Comparison of ENCODE assay signal across 1 fruit fly cellular context in genomic region chr2L:18982826-18983758, dm6.
TF ChIP-seq lines count a peak whose summit lies in the region.

No protein-coding gene starts in this region.

TF ChIP-seq in whole organism, embryonic, 481 proteins besides CTCF, POLR2A, EP300 and RAD21 (continued from another document):
- TF ChIP-seq Optix (GFP tag; IDR thresholded peaks at IDR 0.05; lab: Robert Waterston, UW) (0 out of 3 replicates have a peak, but pooled peaks have one; percentile 19), CG16863 (GFP tag; optimal IDR thresholded peaks at IDR 0.05; lab: Kevin White, UChicago) (no peak), C15 (GFP tag; IDR thresholded peaks at IDR 0.05; lab: Robert Waterston, UW) (no peak), CG7839 (tag; optimal IDR thresholded peaks at IDR 0.05; lab: Kevin White, UChicago) (peak; percentile 20), tio (GFP tag; optimal IDR thresholded peaks at IDR 0.05; lab: Kevin White, UChicago) (no peak), Atf-2 (GFP tag; optimal IDR thresholded peaks at IDR 0.05; lab: Kevin White, UChicago) (no peak), CG6689 (GFP tag; IDR thresholded peaks at IDR 0.05; lab: Robert Waterston, UW) (no peak), CG31365 (tag; optimal IDR thresholded peaks at IDR 0.05; lab: Kevin White, UChicago) (no peak), Mes4 (GFP tag; optimal IDR thresholded peaks at IDR 0.05; lab: Kevin White, UChicago) (no peak), CG10267 (tag; optimal IDR thresholded peaks at IDR 0.05; lab: Kevin White, UChicago) (no peak), ssp (GFP tag; IDR thresholded peaks at IDR 0.05; lab: Robert Waterston, UW) (no peak), pho (GFP tag; optimal IDR thresholded peaks at IDR 0.05; lab: Kevin White, UChicago) (no peak), salm (tag; optimal IDR thresholded peaks at IDR 0.05; lab: Kevin White, UChicago) (no peak), CG12391 (tag; optimal IDR thresholded peaks at IDR 0.05; lab: Kevin White, UChicago) (no peak), gt (GFP tag; IDR thresholded peaks at IDR 0.05; lab: Robert Waterston, UW) (no peak), Gug (GFP tag; IDR thresholded peaks at IDR 0.05; lab: Robert Waterston, UW) (no peak), CkIIα-i1 (GFP tag; IDR thresholded peaks at IDR 0.05; lab: Robert Waterston, UW) (no peak), HLH4C (GFP tag; IDR thresholded peaks at IDR 0.05; lab: Robert Waterston, UW; ENCODE audit: partially characterized antibody) (no peak), Mad (GFP tag; optimal IDR thresholded peaks at IDR 0.05; lab: Kevin White, UChicago) (no peak), Ssrp (tag; optimal IDR thresholded peaks at IDR 0.05; lab: Kevin White, UChicago) (no peak), Six4 (GFP tag; optimal IDR thresholded peaks at IDR 0.05; lab: Kevin White, UChicago) (no peak), Dfd (GFP tag; optimal IDR thresholded peaks at IDR 0.05; lab: Kevin White, UChicago) (no peak), insv (GFP tag; optimal IDR thresholded peaks at IDR 0.05; lab: Kevin White, UChicago) (no peak), chn (GFP tag; optimal IDR thresholded peaks at IDR 0.05; lab: Kevin White, UChicago) (no peak), CG13775 (GFP tag; optimal IDR thresholded peaks at IDR 0.05; lab: Kevin White, UChicago) (no peak), Poxn (GFP tag; IDR thresholded peaks at IDR 0.05; lab: Robert Waterston, UW) (no peak), CG9797 (GFP tag; optimal IDR thresholded peaks at IDR 0.05; lab: Kevin White, UChicago) (no peak), CG7271 (tag; optimal IDR thresholded peaks at IDR 0.05; lab: Kevin White, UChicago) (no peak), org-1 (GFP tag; optimal IDR thresholded peaks at IDR 0.05; lab: Kevin White, UChicago) (no peak), CG7786 (GFP tag; optimal IDR thresholded peaks at IDR 0.05; lab: Kevin White, UChicago) (no peak), CG7372 (GFP tag; IDR thresholded peaks at IDR 0.05; lab: Robert Waterston, UW) (no peak), row (GFP tag; IDR thresholded peaks at IDR 0.05; lab: Robert Waterston, UW) (peak; percentile 49), CG11398 (GFP tag; optimal IDR thresholded peaks at IDR 0.05; lab: Kevin White, UChicago) (no peak), bbx (GFP tag; IDR thresholded peaks at IDR 0.05; lab: Robert Waterston, UW; ENCODE audit: partially characterized antibody) (no peak), Ets65A (GFP tag; lab: Kevin White, UChicago) (no peak), CG33213 (GFP tag; optimal IDR thresholded peaks at IDR 0.05; lab: Kevin White, UChicago) (no peak), Med (GFP tag; lab: Kevin White, UChicago) (peak; percentile 55), peb (GFP tag; IDR thresholded peaks at IDR 0.05; lab: Robert Waterston, UW) (no peak), schlank (tag; optimal IDR thresholded peaks at IDR 0.05; lab: Kevin White, UChicago) (no peak), sens (GFP tag; lab: Kevin White, UChicago) (peak; percentile 66), CG12104 (GFP tag; optimal IDR thresholded peaks at IDR 0.05; lab: Kevin White, UChicago) (no peak), eve (GFP tag; optimal IDR thresholded peaks at IDR 0.05; lab: Kevin White, UChicago) (peak in 1 of 2 experiments; percentile 43), hth (optimal IDR thresholded peaks at IDR 0.05; lab: Kevin White, UChicago) (no peak), CG2712 (tag; optimal IDR thresholded peaks at IDR 0.05; lab: Kevin White, UChicago) (no peak), usp (GFP tag; optimal IDR thresholded peaks at IDR 0.05; lab: Kevin White, UChicago) (no peak), fru (optimal IDR thresholded peaks at IDR 0.05; lab: Kevin White, UChicago) (no peak), bigmax (GFP tag; optimal IDR thresholded peaks at IDR 0.05; lab: Kevin White, UChicago) (no peak), ftz-f1 (GFP tag; optimal IDR thresholded peaks at IDR 0.05; lab: Kevin White, UChicago) (no peak), crp (GFP tag; optimal IDR thresholded peaks at IDR 0.05; lab: Kevin White, UChicago) (no peak), gsb (GFP tag; IDR thresholded peaks at IDR 0.05; lab: Robert Waterston, UW) (no peak), dmrt99B (tag; optimal IDR thresholded peaks at IDR 0.05; lab: Kevin White, UChicago) (peak; percentile 46), Hey (tag; optimal IDR thresholded peaks at IDR 0.05; lab: Kevin White, UChicago) (no peak), CG10654 (GFP tag; optimal IDR thresholded peaks at IDR 0.05; lab: Kevin White, UChicago) (no peak), gfzf (GFP tag; optimal IDR thresholded peaks at IDR 0.05; lab: Kevin White, UChicago) (no peak), NC2α (GFP tag; optimal IDR thresholded peaks at IDR 0.05; lab: Kevin White, UChicago) (no peak), kni (GFP tag; optimal IDR thresholded peaks at IDR 0.05; lab: Kevin White, UChicago) (no peak), pb (GFP tag; optimal IDR thresholded peaks at IDR 0.05; lab: Kevin White, UChicago) (no peak), mirr (GFP tag; optimal IDR thresholded peaks at IDR 0.05; lab: Kevin White, UChicago) (no peak), CG15073 (GFP tag; optimal IDR thresholded peaks at IDR 0.05; lab: Kevin White, UChicago) (no peak), gem (tag; optimal IDR thresholded peaks at IDR 0.05; lab: Kevin White, UChicago) (peak; percentile 41), Kr (GFP tag; optimal IDR thresholded peaks at IDR 0.05; lab: Kevin White, UChicago) (peak; percentile 5), CG30403 (GFP tag; optimal IDR thresholded peaks at IDR 0.05; lab: Kevin White, UChicago) (peak; percentile 4), tll (GFP tag; optimal IDR thresholded peaks at IDR 0.05; lab: Kevin White, UChicago) (no peak), CG9215 (GFP tag; IDR thresholded peaks at IDR 0.05; lab: Robert Waterston, UW) (0 out of 2 replicates have a peak, but pooled peaks have one; percentile 12), br (optimal IDR thresholded peaks at IDR 0.05; lab: Kevin White, UChicago) (no peak), MESR4 (GFP tag; optimal IDR thresholded peaks at IDR 0.05; lab: Kevin White, UChicago) (no peak), amos (GFP tag; IDR thresholded peaks at IDR 0.05; lab: Robert Waterston, UW; ENCODE audit: partially characterized antibody) (no peak), CG32767 (GFP tag; IDR thresholded peaks at IDR 0.05; lab: Robert Waterston, UW) (no peak), slp2 (GFP tag; optimal IDR thresholded peaks at IDR 0.05; lab: Kevin White, UChicago) (no peak), CG30431 (GFP tag; optimal IDR thresholded peaks at IDR 0.05; lab: Kevin White, UChicago) (no peak), CG9727 (GFP tag; optimal IDR thresholded peaks at IDR 0.05; lab: Kevin White, UChicago) (no peak), CG6854 (GFP tag; optimal IDR thresholded peaks at IDR 0.05; lab: Kevin White, UChicago) (no peak), seq (GFP tag; IDR thresholded peaks at IDR 0.05; lab: Robert Waterston, UW) (no peak), Sox102F (GFP tag; optimal IDR thresholded peaks at IDR 0.05; lab: Kevin White, UChicago) (peak; percentile 3), D (optimal IDR thresholded peaks at IDR 0.05; lab: Kevin White, UChicago) (no peak), D (GFP tag; optimal IDR thresholded peaks at IDR 0.05; lab: Kevin White, UChicago) (no peak), CG8290 (GFP tag; optimal IDR thresholded peaks at IDR 0.05; lab: Kevin White, UChicago) (no peak), CG8290 (tag; optimal IDR thresholded peaks at IDR 0.05; lab: Kevin White, UChicago) (no peak), CrebB (tag; optimal IDR thresholded peaks at IDR 0.05; lab: Kevin White, UChicago) (no peak), CG42726 (GFP tag; IDR thresholded peaks at IDR 0.05; lab: Robert Waterston, UW; ENCODE audit: partially characterized antibody) (no peak), GATAe (GFP tag; conservative IDR thresholded peaks at IDR 0.05; lab: Robert Waterston, UW) (no peak), stwl (tag; optimal IDR thresholded peaks at IDR 0.05; lab: Kevin White, UChicago) (no peak), CG4404 (GFP tag; IDR thresholded peaks at IDR 0.05; lab: Robert Waterston, UW) (no peak), CG2678 (tag; optimal IDR thresholded peaks at IDR 0.05; lab: Kevin White, UChicago) (peak; percentile 44), hbn (GFP tag; IDR thresholded peaks at IDR 0.05; lab: Robert Waterston, UW; ENCODE audit: partially characterized antibody) (no peak), Hr51 (GFP tag; optimal IDR thresholded peaks at IDR 0.05; lab: Kevin White, UChicago) (peak in 1 of 2 experiments; percentile 15), phol (tag; optimal IDR thresholded peaks at IDR 0.05; lab: Kevin White, UChicago) (peak; percentile 17), fd96Cb (tag; optimal IDR thresholded peaks at IDR 0.05; lab: Kevin White, UChicago) (no peak), emc (GFP tag; optimal IDR thresholded peaks at IDR 0.05; lab: Kevin White, UChicago) (no peak), CG13424 (tag; optimal IDR thresholded peaks at IDR 0.05; lab: Kevin White, UChicago) (peak; percentile 17), sob (GFP tag; IDR thresholded peaks at IDR 0.05; lab: Robert Waterston, UW) (no peak), lab (GFP tag; optimal IDR thresholded peaks at IDR 0.05; lab: Kevin White, UChicago) (no peak), D19A (tag; optimal IDR thresholded peaks at IDR 0.05; lab: Kevin White, UChicago) (no peak), CG31388 (GFP tag; optimal IDR thresholded peaks at IDR 0.05; lab: Kevin White, UChicago) (no peak), CG6813 (GFP tag; optimal IDR thresholded peaks at IDR 0.05; lab: Kevin White, UChicago) (no peak), ci (GFP tag; IDR thresholded peaks at IDR 0.05; lab: Robert Waterston, UW) (no peak), Taf1 (GFP tag; IDR thresholded peaks at IDR 0.05; lab: Robert Waterston, UW) (no peak), fd64A (GFP tag; optimal IDR thresholded peaks at IDR 0.05; lab: Kevin White, UChicago) (no peak), CG7963 (GFP tag; IDR thresholded peaks at IDR 0.05; lab: Robert Waterston, UW; ENCODE audit: partially characterized antibody) (no peak), Myb (GFP tag; optimal IDR thresholded peaks at IDR 0.05; lab: Kevin White, UChicago) (no peak), CG17359 (tag; optimal IDR thresholded peaks at IDR 0.05; lab: Kevin White, UChicago) (no peak), tin (GFP tag; optimal IDR thresholded peaks at IDR 0.05; lab: Kevin White, UChicago) (no peak), CG16779 (GFP tag; IDR thresholded peaks at IDR 0.05; lab: Robert Waterston, UW) (no peak), CG7745 (tag; optimal IDR thresholded peaks at IDR 0.05; lab: Kevin White, UChicago) (no peak), E2f1 (GFP tag; IDR thresholded peaks at IDR 0.05; lab: Robert Waterston, UW) (no peak), CG1792 (GFP tag; optimal IDR thresholded peaks at IDR 0.05; lab: Kevin White, UChicago) (no peak), HLHmδ (GFP tag; optimal IDR thresholded peaks at IDR 0.05; lab: Kevin White, UChicago) (no peak), pita (GFP tag; optimal IDR thresholded peaks at IDR 0.05; lab: Kevin White, UChicago) (no peak), zfh1 (GFP tag; IDR thresholded peaks at IDR 0.05; lab: Robert Waterston, UW) (no peak), nerfin-2 (GFP tag; IDR thresholded peaks at IDR 0.05; lab: Robert Waterston, UW; ENCODE audit: partially characterized antibody) (no peak), ash1 (GFP tag; optimal IDR thresholded peaks at IDR 0.05; lab: Kevin White, UChicago) (no peak), jigr1 (GFP tag; IDR thresholded peaks at IDR 0.05; lab: Robert Waterston, UW) (no peak), Eip74EF (GFP tag; optimal IDR thresholded peaks at IDR 0.05; lab: Kevin White, UChicago) (no peak), Pdp1 (GFP tag; optimal IDR thresholded peaks at IDR 0.05; lab: Kevin White, UChicago) (no peak), CG17829 (tag; optimal IDR thresholded peaks at IDR 0.05; lab: Kevin White, UChicago) (no peak), Neu2 (GFP tag; optimal IDR thresholded peaks at IDR 0.05; lab: Kevin White, UChicago; ENCODE audit: borderline replicate concordance) (no peak), Vsx1 (GFP tag; optimal IDR thresholded peaks at IDR 0.05; lab: Kevin White, UChicago) (no peak), maf-S (GFP tag; optimal IDR thresholded peaks at IDR 0.05; lab: Kevin White, UChicago) (no peak), CG10979 (tag; optimal IDR thresholded peaks at IDR 0.05; lab: Kevin White, UChicago) (no peak), CG2120 (GFP tag; optimal IDR thresholded peaks at IDR 0.05; lab: Kevin White, UChicago) (peak; percentile 0), CG9932 (GFP tag; IDR thresholded peaks at IDR 0.05; lab: Robert Waterston, UW) (no peak), CG13296 (GFP tag; optimal IDR thresholded peaks at IDR 0.05; lab: Kevin White, UChicago) (no peak), onecut (GFP tag; IDR thresholded peaks at IDR 0.05; lab: Robert Waterston, UW) (no peak), CG10959 (GFP tag; IDR thresholded peaks at IDR 0.05; lab: Robert Waterston, UW) (no peak), Bgb (GFP tag; IDR thresholded peaks at IDR 0.05; lab: Robert Waterston, UW; ENCODE audit: partially characterized antibody) (no peak), NfI (GFP tag; optimal IDR thresholded peaks at IDR 0.05; lab: Kevin White, UChicago) (no peak), BtbVII (GFP tag; optimal IDR thresholded peaks at IDR 0.05; lab: Kevin White, UChicago) (no peak), Ptx1 (GFP tag; IDR thresholded peaks at IDR 0.05; lab: Robert Waterston, UW) (no peak), Chrac-16 (GFP tag; optimal IDR thresholded peaks at IDR 0.05; lab: Kevin White, UChicago) (no peak), Lpt (GFP tag; optimal IDR thresholded peaks at IDR 0.05; lab: Kevin White, UChicago) (no peak), CG13287 (GFP tag; IDR thresholded peaks at IDR 0.05; lab: Robert Waterston, UW; ENCODE audit: partially characterized antibody) (no peak), CG11504 (tag; optimal IDR thresholded peaks at IDR 0.05; lab: Kevin White, UChicago) (peak; percentile 51), toy (GFP tag; IDR thresholded peaks at IDR 0.05; lab: Robert Waterston, UW) (no peak), sc (optimal IDR thresholded peaks at IDR 0.05; lab: Kevin White, UChicago) (no peak), sc (GFP tag; optimal IDR thresholded peaks at IDR 0.05; lab: Kevin White, UChicago) (no peak), bsh (GFP tag; optimal IDR thresholded peaks at IDR 0.05; lab: Kevin White, UChicago) (peak in 1 of 2 experiments; percentile 15), sr (GFP tag; IDR thresholded peaks at IDR 0.05; lab: Robert Waterston, UW) (no peak), CG3838 (GFP tag; optimal IDR thresholded peaks at IDR 0.05; lab: Kevin White, UChicago) (no peak), dm (GFP tag; optimal IDR thresholded peaks at IDR 0.05; lab: Kevin White, UChicago) (no peak), shn (GFP tag; optimal IDR thresholded peaks at IDR 0.05; lab: Kevin White, UChicago) (no peak), CG3726 (GFP tag; IDR thresholded peaks at IDR 0.05; lab: Robert Waterston, UW) (no peak)
